Worm (Caenorhabditis elegans) whole organism, young adult: ENCODE measurements around the gene ajm-1.
A peak's percentile ranks its signal among the peaks of the same experiment; 100 is the strongest.

Experiments
- B0035.1 ChIP-seq: sonication (generic microtip); optimal IDR thresholded peaks from 2 replicates; lab custom pipeline; 2016; ENCODE audit warnings: missing genetic modification characterization, mild to moderate bottlenecking, missing compliant biosample characterization, missing genotype, missing genetic modification reagents
- B0261.1 ChIP-seq: sonication (generic microtip); optimal IDR thresholded peaks from 2 replicates; lab custom pipeline; 2016; ENCODE audit warnings: mild to moderate bottlenecking, missing genetic modification characterization, moderate library complexity, missing compliant biosample characterization
- C17E4.6 ChIP-seq: fragments of 200-800 bp; sonication (Bioruptor generic); IDR thresholded peaks from 2 replicates; pipeline ENCODE4 v1.3.6; 2022; ENCODE audit warnings: missing genetic modification reagents, missing genetic modification characterization, missing compliant biosample characterization
- F10E7.11 ChIP-seq: sonication (generic microtip); optimal IDR thresholded peaks from 2 replicates; lab custom pipeline; 2017; ENCODE audit warnings: mild to moderate bottlenecking, missing genetic modification characterization, moderate library complexity, missing compliant biosample characterization
- F52B5.7 ChIP-seq: sonication (generic microtip); optimal IDR thresholded peaks from 2 replicates; lab custom pipeline; 2016; ENCODE audit warnings: mild to moderate bottlenecking, missing genetic modification characterization, missing compliant biosample characterization
- F57A8.1 ChIP-seq: fragments of 200-800 bp; sonication (Bioruptor generic); optimal IDR thresholded peaks from 2 replicates; lab custom pipeline; 2018; ENCODE audit warnings: mild to moderate bottlenecking, missing genetic modification characterization, moderate library complexity, missing compliant biosample characterization
- K11D2.4 ChIP-seq: fragments of 200-800 bp; sonication (Bioruptor generic); IDR thresholded peaks from 2 replicates; pipeline ENCODE4 v1.3.6; 2022; ENCODE audit warnings: missing genetic modification reagents, missing genetic modification characterization, missing compliant biosample characterization
- K12H6.12 ChIP-seq: fragments of 200-800 bp; sonication (Bioruptor generic); optimal IDR thresholded peaks from 2 replicates; lab custom pipeline; 2018; ENCODE audit warnings: mild to moderate bottlenecking, missing genetic modification characterization, missing compliant biosample characterization
- Y67H2A.10 ChIP-seq: fragments of 200-800 bp; sonication (Bioruptor generic); conservative IDR thresholded peaks from 2 replicates; pipeline ENCODE4 v1.3.6; 2022; ENCODE audit warnings: missing genetic modification reagents, missing genetic modification characterization, missing compliant biosample characterization
- aptf-3 ChIP-seq: fragments of 200-800 bp; sonication (Bioruptor generic); IDR thresholded peaks from 2 replicates; pipeline ENCODE4 v1.3.6; 2022; ENCODE audit warnings: missing genetic modification characterization, missing compliant biosample characterization
- atf-7 ChIP-seq: sonication (generic microtip); optimal IDR thresholded peaks from 2 replicates; lab custom pipeline; 2017; ENCODE audit warnings: mild to moderate bottlenecking, missing genetic modification characterization, missing compliant biosample characterization
- cebp-1 ChIP-seq, 2 experiments: fragments of 200-800 bp in 1 of 2; sonication (Bioruptor generic) in 1 of 2; sonication (generic microtip) in 1 of 2; IDR thresholded peaks in 1 of 2; optimal IDR thresholded peaks in 1 of 2; 2 replicates each; pipeline versions ENCODE4 v1.3.6 to Lab custom; 2017 to 2022; ENCODE audit warnings: missing compliant biosample characterization in 2 of 2, missing genetic modification characterization in 2 of 2, mild to moderate bottlenecking in 1 of 2, missing genetic modification reagents in 1 of 2, moderate library complexity in 1 of 2
- ceh-40 ChIP-seq: fragments of 200-800 bp; sonication (Bioruptor generic); IDR thresholded peaks from 2 replicates; pipeline ENCODE4 v1.3.6; 2022; ENCODE audit warnings: missing genetic modification characterization, missing compliant biosample characterization
- ceh-91 ChIP-seq: fragments of 200-800 bp; sonication (Bioruptor generic); IDR thresholded peaks from 2 replicates; pipeline ENCODE4 v1.3.6; 2022; ENCODE audit warnings: missing genetic modification reagents, missing genetic modification characterization, missing compliant biosample characterization
- chd-7 ChIP-seq: sonication (generic microtip); optimal IDR thresholded peaks from 2 replicates; lab custom pipeline; 2016; ENCODE audit warnings: mild to moderate bottlenecking, missing genetic modification characterization, moderate library complexity, missing compliant biosample characterization
- ekl-4 ChIP-seq: fragments of 200-800 bp; sonication (Bioruptor generic); IDR thresholded peaks from 2 replicates; pipeline ENCODE4 v1.3.6; 2022; ENCODE audit warnings: missing genetic modification reagents, missing genetic modification characterization, missing compliant biosample characterization
- gei-17 ChIP-seq: fragments of 200-800 bp; sonication (Bioruptor generic); optimal IDR thresholded peaks from 2 replicates; lab custom pipeline; 2018; ENCODE audit warnings: mild to moderate bottlenecking, missing genetic modification characterization, missing compliant biosample characterization
- hlh-12 ChIP-seq: sonication (generic microtip); optimal IDR thresholded peaks from 2 replicates; lab custom pipeline; 2016; ENCODE audit warnings: missing genetic modification characterization, missing compliant biosample characterization
- hmg-1.2 ChIP-seq: fragments of 200-800 bp; sonication (Bioruptor generic); IDR thresholded peaks from 2 replicates; pipeline ENCODE4 v1.3.6; 2022; ENCODE audit warnings: missing genetic modification reagents, missing genetic modification characterization, missing compliant biosample characterization
- let-607 ChIP-seq, 2 experiments: fragments of 200-800 bp in 1 of 2; sonication (Bioruptor generic) in 1 of 2; sonication (generic microtip) in 1 of 2; optimal IDR thresholded peaks; 2 replicates each; lab custom pipeline; 2016 to 2018; ENCODE audit warnings: mild to moderate bottlenecking in 2 of 2, missing compliant biosample characterization in 2 of 2, missing genetic modification characterization in 2 of 2, moderate library complexity in 2 of 2, missing genotype in 1 of 2
- lin-26 ChIP-seq: fragments of 200-800 bp; sonication (Bioruptor generic); IDR thresholded peaks from 2 replicates; pipeline ENCODE4 v1.3.6; 2022; ENCODE audit warnings: missing genetic modification reagents, missing genetic modification characterization, missing compliant biosample characterization
- lin-40 ChIP-seq: sonication (generic microtip); optimal IDR thresholded peaks from 2 replicates; lab custom pipeline; 2016; ENCODE audit warnings: missing genetic modification characterization, mild to moderate bottlenecking, missing compliant biosample characterization, missing genotype, missing genetic modification reagents
- mes-4 ChIP-seq: sonication (generic microtip); optimal IDR thresholded peaks from 2 replicates; lab custom pipeline; 2016; ENCODE audit warnings: missing genotype, missing genetic modification characterization, missing compliant biosample characterization
- mxl-1 ChIP-seq: sonication (generic microtip); optimal IDR thresholded peaks from 2 replicates; lab custom pipeline; 2016; ENCODE audit warnings: missing genetic modification characterization, missing compliant biosample characterization
- nhr-179 ChIP-seq: sonication (generic microtip); optimal IDR thresholded peaks from 2 replicates; lab custom pipeline; 2016; ENCODE audit warnings: mild to moderate bottlenecking, missing genetic modification characterization, missing compliant biosample characterization
- rec-8 ChIP-seq, 2 experiments: sonication (generic microtip); optimal IDR thresholded peaks; 2 replicates each; lab custom pipeline; 2016; ENCODE audit warnings: mild to moderate bottlenecking in 2 of 2, missing genetic modification characterization in 2 of 2, missing genetic modification reagents in 2 of 2, missing genotype in 2 of 2, missing biosample characterization in 1 of 2, missing compliant biosample characterization in 1 of 2, moderate library complexity in 1 of 2
- rpc-1 ChIP-seq, 2 experiments: fragments of 150-350 bp in 1 of 2; sonication (generic microtip) in 1 of 2; optimal IDR thresholded peaks; 2 replicates each; lab custom pipeline; 2014 to 2018; ENCODE audit warnings: missing biosample characterization in 1 of 2, missing genetic modification characterization in 1 of 2, missing genetic modification reagents in 1 of 2, missing genotype in 1 of 2
- sdz-38 ChIP-seq: sonication (generic microtip); optimal IDR thresholded peaks from 2 replicates; lab custom pipeline; 2016; ENCODE audit warnings: missing genotype, missing genetic modification characterization, missing compliant biosample characterization
- snpc-4 ChIP-seq, 5 experiments: fragments of 150-350 bp in 1 of 5; sonication (generic microtip) in 4 of 5; optimal IDR thresholded peaks; 2 replicates each; lab custom pipeline; 2014 to 2018; ENCODE audit warnings: missing genetic modification characterization in 5 of 5, missing biosample characterization in 3 of 5, antibody characterized with exemption in 2 of 5, mild to moderate bottlenecking in 2 of 5, missing compliant biosample characterization in 2 of 5, missing genotype in 2 of 5, moderate library complexity in 2 of 5, missing genetic modification reagents in 1 of 5
- tbp1 ChIP-seq: fragments of 200-800 bp; sonication (Bioruptor generic); optimal IDR thresholded peaks from 2 replicates; lab custom pipeline; 2018; ENCODE audit warnings: mild to moderate bottlenecking, missing genetic modification characterization, missing compliant biosample characterization
- zfh-2 ChIP-seq: fragments of 200-800 bp; sonication (Bioruptor generic); conservative IDR thresholded peaks from 2 replicates; pipeline ENCODE4 v1.3.6; 2022; ENCODE audit warnings: missing genetic modification reagents, missing genetic modification characterization, missing compliant biosample characterization
- ztf-18 ChIP-seq: sonication (generic microtip); optimal IDR thresholded peaks from 2 replicates; lab custom pipeline; 2016; ENCODE audit warnings: missing genotype, mild to moderate bottlenecking, missing genetic modification characterization, missing compliant biosample characterization
- ztf-3 ChIP-seq: fragments of 200-800 bp; sonication (Bioruptor generic); optimal IDR thresholded peaks from 2 replicates; lab custom pipeline; 2018; ENCODE audit warnings: mild to moderate bottlenecking, missing genetic modification characterization, missing compliant biosample characterization

ajm-1 gene

ce11 chrX:9067230-9067822 is 15.4 kb upstream of the ajm-1 start:
- no peak for TF ChIP-seq F10E7.11 (tag; lab: Kevin White, UChicago)
- no peak for TF ChIP-seq ceh-40
- no peak for TF ChIP-seq ekl-4 (GFP tag; lab: Robert Waterston, UW)
- TF ChIP-seq atf-7, result no peak
- TF ChIP-seq F57A8.1 (GFP tag; lab: Kevin White, UChicago), result no peak
- TF ChIP-seq B0035.1, result no peak
- TF ChIP-seq F52B5.7 (tag; lab: Kevin White, UChicago), result no peak
- no peak for TF ChIP-seq lin-26 (GFP tag; lab: Robert Waterston, UW)
- TF ChIP-seq Y67H2A.10 (GFP tag; lab: Robert Waterston, UW), result no peak
- no peak for TF ChIP-seq ztf-18 (tag; lab: Kevin White, UChicago)
- TF ChIP-seq ztf-3 (GFP tag; lab: Kevin White, UChicago), result no peak
- TF ChIP-seq rec-8 (tag; optimal IDR thresholded peaks at IDR 0.05; lab: Kevin White, UChicago), result no peak
- no peak for TF ChIP-seq nhr-179 (tag; lab: Kevin White, UChicago)
- TF ChIP-seq mes-4 (tag; lab: Kevin White, UChicago), result no peak
- TF ChIP-seq gei-17, result no peak
- TF ChIP-seq mxl-1 (tag; lab: Kevin White, UChicago), result no peak

- peak; percentile 8 for TF ChIP-seq tbp1 (GFP tag; lab: Kevin White, UChicago)
- peak in 1 of 2 experiments; percentile 51 for TF ChIP-seq let-607 (tag; optimal IDR thresholded peaks at IDR 0.05; lab: Kevin White, UChicago)
- peak; percentile 22 for TF ChIP-seq lin-40 (tag; lab: Kevin White, UChicago)
- TF ChIP-seq hmg-1.2 (GFP tag; lab: Robert Waterston, UW), result peak; percentile 15; the same call in 1 of the 2 replicates
- TF ChIP-seq chd-7 (tag; lab: Kevin White, UChicago), result peak; percentile 6
- no peak for TF ChIP-seq snpc-4 (GFP tag; optimal IDR thresholded peaks at IDR 0.05; lab: Kevin White, UChicago)
- no peak for TF ChIP-seq snpc-4 (tag; optimal IDR thresholded peaks at IDR 0.05; lab: Kevin White, UChicago)
Measured at ce11 chrX:9068075-9068474, 14.7 kb upstream of the ajm-1 start.

DNA sequence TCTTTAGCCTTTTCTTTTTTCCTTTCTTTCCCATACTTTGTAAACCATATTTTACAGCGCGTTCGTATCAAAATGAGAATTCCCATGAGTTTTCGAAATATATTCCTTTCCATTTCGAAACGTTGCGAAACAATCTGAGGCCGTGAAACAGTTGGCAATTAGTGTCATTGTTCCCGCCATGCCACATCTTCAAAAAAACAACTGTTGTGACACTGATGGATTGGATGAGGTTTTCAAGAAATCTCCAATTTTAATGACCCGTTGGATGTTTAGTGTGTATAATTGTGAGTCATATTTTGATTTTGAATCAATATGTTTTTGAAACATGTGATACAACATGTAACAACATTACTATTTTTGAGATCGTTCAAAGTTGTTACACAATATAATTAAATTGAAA is 13.7 kb upstream of the ajm-1 start:
- TF ChIP-seq cebp-1 (GFP tag; IDR thresholded peaks at IDR 0.05; lab: Robert Waterston, UW), result no peak
- peak; percentile 85 for TF ChIP-seq cebp-1 (tag; optimal IDR thresholded peaks at IDR 0.05; lab: Kevin White, UChicago)
- TF ChIP-seq K11D2.4 (GFP tag; lab: Robert Waterston, UW), result no peak
- TF ChIP-seq aptf-3 (GFP tag; lab: Robert Waterston, UW), result no peak
- no peak for TF ChIP-seq rpc-1 (optimal IDR thresholded peaks at IDR 0.05; lab: Kevin White, UChicago)
- no peak for TF ChIP-seq rpc-1 (tag; optimal IDR thresholded peaks at IDR 0.05; lab: Kevin White, UChicago)
- no peak for TF ChIP-seq ceh-91 (GFP tag; lab: Robert Waterston, UW)
- TF ChIP-seq ztf-18 (tag; lab: Kevin White, UChicago), result no peak
- no peak for TF ChIP-seq C17E4.6 (GFP tag; lab: Robert Waterston, UW)
- TF ChIP-seq K12H6.12 (tag; lab: Kevin White, UChicago), result no peak
- TF ChIP-seq, all 124 proteins: peak for 1

DNA sequence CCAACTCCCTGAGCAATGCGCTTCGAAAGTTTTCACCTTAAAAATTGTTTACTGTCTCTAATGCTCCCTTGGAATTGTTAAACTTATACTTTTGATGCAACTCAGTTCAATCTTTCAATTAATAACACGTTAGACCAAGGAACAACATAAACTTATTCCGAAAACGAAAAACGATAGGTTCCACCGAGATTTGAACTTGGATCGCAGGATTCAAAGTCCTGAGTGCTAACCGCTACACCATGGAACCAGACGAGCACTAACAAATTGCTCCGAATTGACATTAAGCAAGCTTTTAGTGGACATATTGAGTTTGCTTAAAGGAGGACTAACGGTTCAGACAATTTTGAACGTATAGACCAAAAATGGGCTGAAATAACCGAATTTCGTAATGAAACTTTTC is 8.2 kb upstream of the ajm-1 start:
- TF ChIP-seq sdz-38 (tag; lab: Kevin White, UChicago) (no peak), hlh-12 (no peak), snpc-4 (GFP tag; optimal IDR thresholded peaks at IDR 0.05; lab: Kevin White, UChicago) (no peak), snpc-4 (tag; optimal IDR thresholded peaks at IDR 0.05; lab: Kevin White, UChicago) (no peak), tbp1 (GFP tag; lab: Kevin White, UChicago) (peak; percentile 71), zfh-2 (GFP tag; lab: Robert Waterston, UW) (no peak), rpc-1 (optimal IDR thresholded peaks at IDR 0.05; lab: Kevin White, UChicago) (peak; percentile 49), rpc-1 (tag; optimal IDR thresholded peaks at IDR 0.05; lab: Kevin White, UChicago) (peak; percentile 66), B0261.1 (tag; lab: Kevin White, UChicago) (peak; percentile 56)
